Worm (Caenorhabditis elegans) whole organism, young adult: ENCODE measurements around the gene ZK1307.9.
A peak's percentile ranks its signal among the peaks of the same experiment; 100 is the strongest.

ENCODE experiments used
- B0035.1 ChIP-seq: sonication (generic microtip); optimal IDR thresholded peaks from 2 replicates; lab custom pipeline; 2016; ENCODE audit warnings: missing genetic modification characterization, mild to moderate bottlenecking, missing compliant biosample characterization, missing genotype, missing genetic modification reagents
- C06A6.2 ChIP-seq: fragments of 200-800 bp; sonication (Bioruptor generic); conservative IDR thresholded peaks from 2 replicates; pipeline ENCODE4 v1.3.6; 2022; ENCODE audit warnings: missing genetic modification characterization, missing compliant biosample characterization
- F23B12.7 ChIP-seq: sonication (generic microtip); optimal IDR thresholded peaks from 2 replicates; lab custom pipeline; 2017; ENCODE audit warnings: missing genetic modification characterization, mild to moderate bottlenecking, missing compliant biosample characterization, antibody characterized with exemption, moderate library complexity; ENCODE audit not compliant: insufficient read depth
- F57C9.4 ChIP-seq: sonication (generic microtip); optimal IDR thresholded peaks from 2 replicates; lab custom pipeline; 2017; ENCODE audit warnings: mild to moderate bottlenecking, missing genetic modification characterization, missing compliant biosample characterization
- K11D2.4 ChIP-seq: fragments of 200-800 bp; sonication (Bioruptor generic); IDR thresholded peaks from 2 replicates; pipeline ENCODE4 v1.3.6; 2022; ENCODE audit warnings: missing genetic modification reagents, missing genetic modification characterization, missing compliant biosample characterization
- T07F8.4 ChIP-seq: sonication (generic microtip); optimal IDR thresholded peaks from 2 replicates; lab custom pipeline; 2016; ENCODE audit warnings: mild to moderate bottlenecking, missing genetic modification characterization, moderate library complexity, missing compliant biosample characterization
- Y56A3A.18 ChIP-seq: fragments of 200-800 bp; sonication (Bioruptor generic); IDR thresholded peaks from 2 replicates; pipeline ENCODE4 v1.3.6; 2022; ENCODE audit warnings: missing genetic modification reagents, missing genetic modification characterization, missing compliant biosample characterization
- ZK185.1 ChIP-seq: sonication (generic microtip); optimal IDR thresholded peaks from 2 replicates; lab custom pipeline; 2016; ENCODE audit warnings: mild to moderate bottlenecking, missing genetic modification characterization, missing compliant biosample characterization; ENCODE audit not compliant: poor library complexity, severe bottlenecking
- ama-1 ChIP-seq, 3 experiments: fragments of 150-350 bp in 1 of 3; sonication (generic microtip) in 2 of 3; optimal IDR thresholded peaks; 2 replicates each; lab custom pipeline; 2014 to 2018; ENCODE audit warnings: missing biosample characterization in 2 of 3, missing genetic modification characterization in 2 of 3, missing genetic modification reagents in 2 of 3
- aptf-3 ChIP-seq: fragments of 200-800 bp; sonication (Bioruptor generic); IDR thresholded peaks from 2 replicates; pipeline ENCODE4 v1.3.6; 2022; ENCODE audit warnings: missing genetic modification characterization, missing compliant biosample characterization
- atf-7 ChIP-seq: sonication (generic microtip); optimal IDR thresholded peaks from 2 replicates; lab custom pipeline; 2017; ENCODE audit warnings: mild to moderate bottlenecking, missing genetic modification characterization, missing compliant biosample characterization
- ceh-27 ChIP-seq: fragments of 200-800 bp; sonication (Bioruptor generic); optimal IDR thresholded peaks from 2 replicates; lab custom pipeline; 2018; ENCODE audit warnings: mild to moderate bottlenecking, missing genetic modification characterization, moderate library complexity, missing compliant biosample characterization
- ceh-40 ChIP-seq: fragments of 200-800 bp; sonication (Bioruptor generic); IDR thresholded peaks from 2 replicates; pipeline ENCODE4 v1.3.6; 2022; ENCODE audit warnings: missing genetic modification characterization, missing compliant biosample characterization
- ceh-91 ChIP-seq: fragments of 200-800 bp; sonication (Bioruptor generic); IDR thresholded peaks from 2 replicates; pipeline ENCODE4 v1.3.6; 2022; ENCODE audit warnings: missing genetic modification reagents, missing genetic modification characterization, missing compliant biosample characterization
- dox-1 ChIP-seq: fragments of 200-800 bp; sonication (Bioruptor generic); IDR thresholded peaks from 2 replicates; pipeline ENCODE4 v1.3.6; 2022; ENCODE audit warnings: missing genetic modification reagents, missing genetic modification characterization, missing compliant biosample characterization
- dpff-1 ChIP-seq: sonication (generic microtip); optimal IDR thresholded peaks from 2 replicates; lab custom pipeline; 2017; ENCODE audit warnings: mild to moderate bottlenecking, missing genetic modification characterization, missing compliant biosample characterization
- efl-1 ChIP-seq: fragments of 150-350 bp; optimal IDR thresholded peaks from 2 replicates; lab custom pipeline; 2014; ENCODE audit warnings: missing biosample characterization, missing genetic modification reagents, missing genetic modification characterization
- egl-44 ChIP-seq: fragments of 200-800 bp; sonication (Bioruptor generic); IDR thresholded peaks from 2 replicates; pipeline ENCODE4 v1.3.6; 2022; ENCODE audit warnings: missing genetic modification reagents, missing genetic modification characterization, missing compliant biosample characterization
- egrh-3 ChIP-seq: fragments of 200-800 bp; sonication (Bioruptor generic); IDR thresholded peaks from 2 replicates; pipeline ENCODE4 v1.3.6; 2022; ENCODE audit warnings: missing genetic modification reagents, missing genetic modification characterization, missing compliant biosample characterization
- hmg-1.2 ChIP-seq: fragments of 200-800 bp; sonication (Bioruptor generic); IDR thresholded peaks from 2 replicates; pipeline ENCODE4 v1.3.6; 2022; ENCODE audit warnings: missing genetic modification reagents, missing genetic modification characterization, missing compliant biosample characterization
- hrde-1 ChIP-seq: sonication (generic microtip); optimal IDR thresholded peaks from 2 replicates; lab custom pipeline; 2016; ENCODE audit warnings: missing genetic modification characterization, mild to moderate bottlenecking, missing compliant biosample characterization, moderate library complexity, missing genotype, missing genetic modification reagents, borderline replicate concordance
- let-526 ChIP-seq: fragments of 200-800 bp; sonication (Bioruptor generic); IDR thresholded peaks from 2 replicates; pipeline ENCODE4 v1.3.6; 2022; ENCODE audit warnings: missing genetic modification reagents, missing genetic modification characterization, missing compliant biosample characterization
- let-607 ChIP-seq, 2 experiments: fragments of 200-800 bp in 1 of 2; sonication (Bioruptor generic) in 1 of 2; sonication (generic microtip) in 1 of 2; optimal IDR thresholded peaks; 2 replicates each; lab custom pipeline; 2016 to 2018; ENCODE audit warnings: mild to moderate bottlenecking in 2 of 2, missing compliant biosample characterization in 2 of 2, missing genetic modification characterization in 2 of 2, moderate library complexity in 2 of 2, missing genotype in 1 of 2
- lin-26 ChIP-seq: fragments of 200-800 bp; sonication (Bioruptor generic); IDR thresholded peaks from 2 replicates; pipeline ENCODE4 v1.3.6; 2022; ENCODE audit warnings: missing genetic modification reagents, missing genetic modification characterization, missing compliant biosample characterization
- lin-40 ChIP-seq: sonication (generic microtip); optimal IDR thresholded peaks from 2 replicates; lab custom pipeline; 2016; ENCODE audit warnings: missing genetic modification characterization, mild to moderate bottlenecking, missing compliant biosample characterization, missing genotype, missing genetic modification reagents
- lin-54 ChIP-seq: fragments of 200-800 bp; sonication (Bioruptor generic); optimal IDR thresholded peaks from 2 replicates; lab custom pipeline; 2018; ENCODE audit warnings: mild to moderate bottlenecking, missing genetic modification characterization, missing compliant biosample characterization
- madf-10 ChIP-seq: sonication (generic microtip); optimal IDR thresholded peaks from 2 replicates; lab custom pipeline; 2016; ENCODE audit warnings: mild to moderate bottlenecking, missing genetic modification characterization, missing compliant biosample characterization
- nfya-1 ChIP-seq: sonication (generic microtip); optimal IDR thresholded peaks from 2 replicates; lab custom pipeline; 2017; ENCODE audit warnings: antibody characterized with exemption, missing compliant biosample characterization, missing genetic modification characterization, borderline replicate concordance; ENCODE audit not compliant: insufficient read depth
- nhr-80 ChIP-seq: sonication (generic microtip); optimal IDR thresholded peaks from 2 replicates; lab custom pipeline; 2016; ENCODE audit warnings: missing genetic modification characterization, missing compliant biosample characterization
- rec-8 ChIP-seq, 2 experiments: sonication (generic microtip); optimal IDR thresholded peaks; 2 replicates each; lab custom pipeline; 2016; ENCODE audit warnings: mild to moderate bottlenecking in 2 of 2, missing genetic modification characterization in 2 of 2, missing genetic modification reagents in 2 of 2, missing genotype in 2 of 2, missing biosample characterization in 1 of 2, missing compliant biosample characterization in 1 of 2, moderate library complexity in 1 of 2
- repo-1 ChIP-seq: sonication (generic microtip); optimal IDR thresholded peaks from 2 replicates; lab custom pipeline; 2017; ENCODE audit warnings: mild to moderate bottlenecking, missing genetic modification characterization, missing compliant biosample characterization
- rpc-1 ChIP-seq, 2 experiments: fragments of 150-350 bp in 1 of 2; sonication (generic microtip) in 1 of 2; optimal IDR thresholded peaks; 2 replicates each; lab custom pipeline; 2014 to 2018; ENCODE audit warnings: missing biosample characterization in 1 of 2, missing genetic modification characterization in 1 of 2, missing genetic modification reagents in 1 of 2, missing genotype in 1 of 2
- sea-2 ChIP-seq: fragments of 200-800 bp; sonication (Bioruptor generic); IDR thresholded peaks from 2 replicates; pipeline ENCODE4 v1.3.6; 2022; ENCODE audit warnings: missing genetic modification characterization, missing compliant biosample characterization
- snpc-1.1 ChIP-seq: sonication (generic microtip); optimal IDR thresholded peaks from 2 replicates; lab custom pipeline; 2017; ENCODE audit warnings: missing genetic modification characterization, mild to moderate bottlenecking, missing compliant biosample characterization, antibody characterized with exemption, moderate library complexity, missing genotype, missing genetic modification reagents; ENCODE audit not compliant: insufficient read depth
- snpc-1.3 ChIP-seq: sonication (generic microtip); optimal IDR thresholded peaks from 2 replicates; lab custom pipeline; 2017; ENCODE audit warnings: missing genetic modification characterization, mild to moderate bottlenecking, missing compliant biosample characterization, antibody characterized with exemption, moderate library complexity, missing genotype, missing genetic modification reagents; ENCODE audit not compliant: insufficient read depth
- somi-1 ChIP-seq: fragments of 200-800 bp; sonication (Bioruptor generic); optimal IDR thresholded peaks from 2 replicates; lab custom pipeline; 2018; ENCODE audit warnings: mild to moderate bottlenecking, missing genetic modification characterization, missing compliant biosample characterization
- unc-62 ChIP-seq: fragments of 150-350 bp; optimal IDR thresholded peaks from 2 replicates; lab custom pipeline; 2014; ENCODE audit warnings: missing biosample characterization, missing genetic modification reagents, missing genetic modification characterization
- xnd-1 ChIP-seq: sonication (generic microtip); optimal IDR thresholded peaks from 2 replicates; lab custom pipeline; 2016; ENCODE audit warnings: missing genotype, missing genetic modification reagents, missing genetic modification characterization, missing compliant biosample characterization
- zim-3 ChIP-seq: sonication (generic microtip); optimal IDR thresholded peaks from 2 replicates; lab custom pipeline; 2017; ENCODE audit warnings: mild to moderate bottlenecking, missing genetic modification characterization, moderate library complexity, missing compliant biosample characterization
- ztf-26 ChIP-seq: sonication (generic microtip); optimal IDR thresholded peaks from 2 replicates; lab custom pipeline; 2017; ENCODE audit warnings: missing genetic modification characterization, missing compliant biosample characterization
- ztf-28 ChIP-seq: fragments of 200-800 bp; sonication (Bioruptor generic); IDR thresholded peaks from 2 replicates; pipeline ENCODE4 v1.3.6; 2022; ENCODE audit warnings: missing genetic modification reagents, missing genetic modification characterization, missing compliant biosample characterization

ZK1307.9 gene

ce11 chrII:9677470-9677869 lies 28.2 kb downstream of the ZK1307.9 start:
- TF ChIP-seq zim-3 (no peak), let-607 (tag; optimal IDR thresholded peaks at IDR 0.05; lab: Kevin White, UChicago) (peak in 1 of 2 experiments; percentile 22), nhr-80 (peak; percentile 66)

ce11 chrII:9679842-9680241 lies 30.6 kb downstream of the ZK1307.9 start:
- TF ChIP-seq hmg-1.2 (GFP tag; lab: Robert Waterston, UW) (peak; percentile 61), dpff-1 (tag; lab: Kevin White, UChicago) (no peak)

- TF ChIP-seq ztf-26 (tag; lab: Kevin White, UChicago): no peak
- no peak for TF ChIP-seq Y56A3A.18
- no peak for TF ChIP-seq ceh-40
- no peak for TF ChIP-seq somi-1 (GFP tag; lab: Kevin White, UChicago)
- no peak for TF ChIP-seq lin-54 (GFP tag; lab: Kevin White, UChicago)
- no peak for TF ChIP-seq nfya-1 (tag; lab: Kevin White, UChicago)
- TF ChIP-seq rpc-1 (optimal IDR thresholded peaks at IDR 0.05; lab: Kevin White, UChicago): no peak
- TF ChIP-seq rpc-1 (tag; optimal IDR thresholded peaks at IDR 0.05; lab: Kevin White, UChicago): no peak
- no peak for TF ChIP-seq madf-10
- no peak for TF ChIP-seq let-526
- no peak for TF ChIP-seq efl-1 (GFP tag; lab: Kevin White, UChicago)
- no peak for TF ChIP-seq lin-26 (GFP tag; lab: Robert Waterston, UW)
- TF ChIP-seq xnd-1: no peak
- TF ChIP-seq repo-1 (tag; lab: Kevin White, UChicago): no peak
- TF ChIP-seq rec-8 (tag; optimal IDR thresholded peaks at IDR 0.05; lab: Kevin White, UChicago): no peak
- no peak for TF ChIP-seq C06A6.2
Measured at ce11 chrII:9680493-9680892, 31.2 kb downstream of the ZK1307.9 start, which contains the start of gene ZK1320.13. Gene ZK1320.13, plus strand, starts transcription at chrII:9680793.

ce11 chrII:9682044-9682443 lies 32.8 kb downstream of the ZK1307.9 start:
- TF ChIP-seq lin-40 (tag; lab: Kevin White, UChicago) (no peak), aptf-3 (GFP tag; lab: Robert Waterston, UW) (no peak), hmg-1.2 (GFP tag; lab: Robert Waterston, UW) (no peak), F57C9.4 (no peak), B0035.1 (no peak), sea-2 (GFP tag; lab: Robert Waterston, UW) (no peak), xnd-1 (no peak), egl-44 (no peak), ceh-27 (GFP tag; lab: Kevin White, UChicago) (no peak)
- TF ChIP-seq, all 124 proteins: peak for 0

ce11 chrII:9684175-9684574 lies 34.9 kb downstream of the ZK1307.9 start:
- TF ChIP-seq snpc-1.3 (tag; lab: Kevin White, UChicago): no peak
- no peak for TF ChIP-seq ZK185.1 (tag; lab: Kevin White, UChicago)
- TF ChIP-seq dox-1: no peak
- no peak for TF ChIP-seq lin-54 (GFP tag; lab: Kevin White, UChicago)
- no peak for TF ChIP-seq Y56A3A.18
- TF ChIP-seq T07F8.4: no peak
- no peak for TF ChIP-seq C06A6.2
- TF ChIP-seq snpc-1.1 (tag; lab: Kevin White, UChicago): no peak
- no peak for TF ChIP-seq F23B12.7 (tag; lab: Kevin White, UChicago)
- TF ChIP-seq egrh-3 (GFP tag; lab: Robert Waterston, UW): no peak
- no peak for TF ChIP-seq ama-1 (optimal IDR thresholded peaks at IDR 0.05; lab: Kevin White, UChicago)
- no peak for TF ChIP-seq ama-1 (GFP tag; optimal IDR thresholded peaks at IDR 0.05; lab: Kevin White, UChicago)
- no peak for TF ChIP-seq hrde-1 (tag; lab: Kevin White, UChicago)
- TF ChIP-seq K11D2.4 (GFP tag; lab: Robert Waterston, UW): no peak
- TF ChIP-seq atf-7 (tag; lab: Kevin White, UChicago): no peak
- TF ChIP-seq ceh-91: no peak
- TF ChIP-seq ztf-28: no peak
- no peak for TF ChIP-seq unc-62 (GFP tag; lab: Kevin White, UChicago)
